Worm (Caenorhabditis elegans) whole organism, early embryonic: ENCODE measurements around the gene F22B7.3.

Experiments
- ama-1 ChIP-seq: fragments of 150-350 bp; optimal IDR thresholded peaks from 2 replicates; lab custom pipeline; 2014
- flt-1 ChIP-seq: fragments of 200-800 bp; sonication (Bioruptor generic); IDR thresholded peaks from 2 replicates; pipeline ENCODE4 v1.3.6; 2022; ENCODE audit warnings: missing genetic modification characterization, missing compliant biosample characterization
- hmbx-1 ChIP-seq: sonication (generic microtip); optimal IDR thresholded peaks from 2 replicates; lab custom pipeline; 2016; ENCODE audit warnings: mild to moderate bottlenecking, missing genetic modification characterization, missing compliant biosample characterization

- TF ChIP-seq hmbx-1 (tag; lab: Kevin White, UChicago) (no peak), flt-1 (GFP tag; lab: Robert Waterston, UW) (no peak), ama-1 (lab: Kevin White, UChicago) (no peak)
These were observed 18.7 kb downstream of the F22B7.3 start, which contains the start of gene dpy-19 for ce11 chrIII:8667382-8667781.
